Worm (Caenorhabditis elegans) whole organism, L3 larva: ENCODE data around the gene C17C3.5.
A peak's percentile ranks its signal among the peaks of the same experiment; 100 is the strongest.

Source experiments
- R02D3.7 ChIP-seq: fragments of 150-350 bp; optimal IDR thresholded peaks from 2 replicates; lab custom pipeline; 2014; ENCODE audit warnings: missing biosample characterization, missing genetic modification characterization
- aly-2 ChIP-seq: fragments of 150-350 bp; optimal IDR thresholded peaks from 2 replicates; lab custom pipeline; 2014; ENCODE audit warnings: missing biosample characterization, missing genetic modification characterization
- fos-1 ChIP-seq: fragments of 150-350 bp; optimal IDR thresholded peaks from 2 replicates; lab custom pipeline; 2014; ENCODE audit warnings: missing biosample characterization, missing genetic modification characterization
- hmg-11 ChIP-seq: sonication (generic microtip); optimal IDR thresholded peaks from 2 replicates; lab custom pipeline; 2016; ENCODE audit warnings: missing genetic modification characterization, missing compliant biosample characterization
- lin-15B ChIP-seq: fragments of 150-350 bp; optimal IDR thresholded peaks from 2 replicates; lab custom pipeline; 2014; ENCODE audit warnings: missing biosample characterization, missing genetic modification characterization
- lin-39 ChIP-seq: fragments of 150-350 bp; optimal IDR thresholded peaks from 2 replicates; lab custom pipeline; 2018; ENCODE audit warnings: missing biosample characterization, missing genetic modification reagents, missing genetic modification characterization
- nfya-1 ChIP-seq: sonication (generic microtip); optimal IDR thresholded peaks from 2 replicates; lab custom pipeline; 2017; ENCODE audit warnings: missing genetic modification characterization, mild to moderate bottlenecking, missing compliant biosample characterization, antibody characterized with exemption, moderate library complexity; ENCODE audit not compliant: insufficient read depth
- nhr-237 ChIP-seq: fragments of 150-350 bp; optimal IDR thresholded peaks from 2 replicates; lab custom pipeline; 2014; ENCODE audit warnings: missing biosample characterization, missing genetic modification characterization
- nhr-25 ChIP-seq: sonication (generic microtip); optimal IDR thresholded peaks from 2 replicates; lab custom pipeline; 2017; ENCODE audit warnings: missing biosample characterization, missing genetic modification characterization
- nhr-76 ChIP-seq: fragments of 150-350 bp; sonication (generic microtip); optimal IDR thresholded peaks from 5 replicates; lab custom pipeline; 2014; ENCODE audit warnings: missing biosample characterization, missing genetic modification characterization
- nhr-77 ChIP-seq: fragments of 150-350 bp; optimal IDR thresholded peaks from 2 replicates; lab custom pipeline; 2014; ENCODE audit warnings: missing biosample characterization, missing genetic modification characterization
- pha-4 ChIP-seq: fragments of 150-350 bp; optimal IDR thresholded peaks from 2 replicates; lab custom pipeline; 2014; ENCODE audit warnings: missing biosample characterization, missing genetic modification reagents, missing genetic modification characterization
- tbx-2 ChIP-seq: sonication (generic microtip); optimal IDR thresholded peaks from 2 replicates; lab custom pipeline; 2016; ENCODE audit warnings: mild to moderate bottlenecking, missing genetic modification characterization, missing compliant biosample characterization
- ztf-4 ChIP-seq: fragments of 150-350 bp; optimal IDR thresholded peaks from 2 replicates; lab custom pipeline; 2014; ENCODE audit warnings: missing biosample characterization, missing genetic modification characterization

- TF ChIP-seq pha-4 (peak; percentile 78), nfya-1 (tag; lab: Kevin White, UChicago) (peak; percentile 59), lin-39 (peak; percentile 76), nhr-25 (tag; lab: Kevin White, UChicago) (peak; percentile 94), aly-2 (tag; lab: Kevin White, UChicago) (no peak), lin-15B (peak; percentile 65), nhr-237 (tag; lab: Kevin White, UChicago) (no peak), hmg-11 (tag; lab: Kevin White, UChicago) (peak; percentile 54), R02D3.7 (tag; lab: Kevin White, UChicago) (no peak), tbx-2 (no peak), nhr-76 (no peak), ztf-4 (tag; lab: Kevin White, UChicago) (no peak), fos-1 (tag; lab: Kevin White, UChicago) (no peak), nhr-77 (tag; lab: Kevin White, UChicago) (no peak)
Measured at ce11 chrII:5593377-5593932, 41.8 kb downstream of the C17C3.5 start, which contains the start of gene cdc-14.
